Fruit fly (Drosophila melanogaster): ENCODE data around the gene CG43098.

CG43098 gene

DNA sequence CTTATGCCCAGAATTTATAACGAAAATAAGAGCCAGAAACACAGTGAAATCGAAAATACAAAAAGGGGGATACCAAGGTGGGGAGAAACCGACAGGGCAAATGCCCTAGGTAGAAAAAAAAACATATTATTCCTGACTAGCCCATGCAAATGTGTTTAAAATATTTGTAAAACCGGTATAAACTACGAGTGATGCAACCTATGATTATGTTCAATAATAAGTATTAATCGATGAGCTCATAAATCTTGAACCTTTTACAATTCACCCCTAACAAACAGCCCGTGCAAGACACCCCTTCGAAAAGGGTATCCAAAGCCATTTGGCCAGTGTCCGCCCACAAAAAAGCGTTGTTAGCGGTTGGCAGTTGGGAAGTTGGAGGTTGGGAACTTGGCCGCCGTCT is 971 bp upstream of the CG43098 start:
- peak; percentile 49 for TF ChIP-seq D19A (tag; optimal IDR thresholded peaks at IDR 0.05)
- TF ChIP-seq Blimp-1 (GFP tag; optimal IDR thresholded peaks at IDR 0.05) = peak; percentile 40
- TF ChIP-seq Sin3A (optimal IDR thresholded peaks at IDR 0.05) = no peak
- no peak for TF ChIP-seq mirr (GFP tag; optimal IDR thresholded peaks at IDR 0.05)
- TF ChIP-seq CG2889 (GFP tag; IDR thresholded peaks at IDR 0.05) = no peak
- TF ChIP-seq CG9817 (tag; optimal IDR thresholded peaks at IDR 0.05) = no peak
- no peak for TF ChIP-seq hth (optimal IDR thresholded peaks at IDR 0.05)
- TF ChIP-seq CG18764 (GFP tag; optimal IDR thresholded peaks at IDR 0.05) = no peak
- TF ChIP-seq sens (GFP tag) = peak; percentile 61
- no peak for TF ChIP-seq CG1602 (GFP tag; optimal IDR thresholded peaks at IDR 0.05)
- TF ChIP-seq Stat92E (GFP tag; optimal IDR thresholded peaks at IDR 0.05) = no peak

DNA sequence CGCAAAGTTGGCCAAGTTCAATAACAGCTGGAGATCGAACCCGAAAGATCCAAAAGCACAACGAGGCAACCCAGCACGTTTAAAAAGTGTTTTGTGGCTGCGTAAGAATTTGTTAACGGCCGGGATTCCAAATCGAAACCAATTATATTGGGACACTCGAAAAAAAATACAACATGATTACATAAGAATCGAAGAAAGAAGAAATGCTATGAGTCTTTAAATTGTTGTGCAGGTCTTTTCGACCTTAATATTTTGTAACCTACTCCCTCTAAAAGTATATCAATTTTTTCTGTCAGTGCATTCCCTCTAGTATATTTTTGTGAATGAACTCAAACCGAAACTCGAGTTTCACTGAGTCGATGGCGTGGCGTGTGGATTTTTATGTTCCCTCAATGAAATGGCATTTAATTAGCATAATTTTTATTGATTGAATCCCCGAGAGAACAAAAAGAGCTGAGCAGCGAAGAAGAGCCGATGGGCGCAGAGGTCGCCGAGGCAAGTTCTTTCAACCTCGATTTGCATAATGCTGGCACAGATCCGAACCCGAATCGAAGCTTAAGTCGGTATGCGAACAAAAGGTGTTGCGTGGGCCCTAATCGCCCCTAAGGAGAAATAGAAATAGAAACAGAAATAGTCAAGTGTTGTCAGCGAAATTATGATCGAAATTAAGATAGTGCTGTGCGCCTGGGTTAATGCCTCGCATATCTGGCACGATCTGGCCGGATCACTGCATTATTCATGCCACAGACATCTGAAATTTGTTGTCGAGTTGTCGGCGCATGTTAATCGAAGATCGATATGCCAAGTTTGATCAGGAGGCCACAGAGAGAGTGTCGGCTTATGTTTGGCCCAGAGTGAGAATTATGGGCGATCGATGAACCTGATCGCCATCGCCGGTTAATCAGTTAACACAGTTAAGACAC is 6.7 kb downstream of the CG43098 start:
- no peak for TF ChIP-seq prd (optimal IDR thresholded peaks at IDR 0.05)
- TF ChIP-seq prd (GFP tag; IDR thresholded peaks at IDR 0.05) = peak; percentile 32; the same call in 1 of the 3 replicates
- TF ChIP-seq CG13296 (GFP tag; optimal IDR thresholded peaks at IDR 0.05) = no peak
- TF ChIP-seq ttk (GFP tag; IDR thresholded peaks at IDR 0.05) = no peak
- no peak for TF ChIP-seq disco-r (GFP tag; optimal IDR thresholded peaks at IDR 0.05)
- 0 out of 2 replicates have a peak, but pooled peaks have one; percentile 7 for TF ChIP-seq ap (GFP tag; IDR thresholded peaks at IDR 0.05)
- TF ChIP-seq Mes4 (GFP tag; optimal IDR thresholded peaks at IDR 0.05) = peak; percentile 20
- TF ChIP-seq CG8478 (optimal IDR thresholded peaks at IDR 0.05) = no peak
- TF ChIP-seq exex (tag; optimal IDR thresholded peaks at IDR 0.05) = no peak
- no peak for TF ChIP-seq CG17359 (tag; optimal IDR thresholded peaks at IDR 0.05)
- no peak for TF ChIP-seq ash1 (GFP tag; optimal IDR thresholded peaks at IDR 0.05)
- no peak for TF ChIP-seq kay (GFP tag; optimal IDR thresholded peaks at IDR 0.05)
- TF ChIP-seq CG1832 (GFP tag; optimal IDR thresholded peaks at IDR 0.05) = no peak
- no peak for TF ChIP-seq lbe (GFP tag; optimal IDR thresholded peaks at IDR 0.05)
- no peak for TF ChIP-seq h (optimal IDR thresholded peaks at IDR 0.05)
- TF ChIP-seq CG15479 (GFP tag; optimal IDR thresholded peaks at IDR 0.05) = no peak
- no peak for TF ChIP-seq Scr (GFP tag; IDR thresholded peaks at IDR 0.05; ENCODE audit: partially characterized antibody)
- peak; percentile 62 for TF ChIP-seq Abd-B (GFP tag; optimal IDR thresholded peaks at IDR 0.05)
- no peak; the same call in 2 of the 3 replicates for TF ChIP-seq ase (GFP tag; IDR thresholded peaks at IDR 0.05)
- peak; percentile 81 for TF ChIP-seq grn (GFP tag; optimal IDR thresholded peaks at IDR 0.05)
- no peak for TF ChIP-seq dmrt99B (tag; optimal IDR thresholded peaks at IDR 0.05)
- TF ChIP-seq zfh2 (GFP tag; optimal IDR thresholded peaks at IDR 0.05) = peak; percentile 47
- TF ChIP-seq Nf-YC (tag; optimal IDR thresholded peaks at IDR 0.05) = no peak
- no peak for TF ChIP-seq lab (GFP tag; optimal IDR thresholded peaks at IDR 0.05)
- TF ChIP-seq CG5245 (GFP tag; optimal IDR thresholded peaks at IDR 0.05) = no peak
- no peak for TF ChIP-seq pzg (GFP tag; optimal IDR thresholded peaks at IDR 0.05)
- TF ChIP-seq CoRest (tag; optimal IDR thresholded peaks at IDR 0.05) = peak; percentile 62
- peak; percentile 21 for TF ChIP-seq zf30C (GFP tag; optimal IDR thresholded peaks at IDR 0.05)
- no peak for TF ChIP-seq Hey (tag; optimal IDR thresholded peaks at IDR 0.05)
- TF ChIP-seq tna (GFP tag; IDR thresholded peaks at IDR 0.05; ENCODE audit: partially characterized antibody) = no peak
- TF ChIP-seq aop (GFP tag; IDR thresholded peaks at IDR 0.05) = 0 out of 2 replicates have a peak, but pooled peaks have one; percentile 13
- no peak for TF ChIP-seq sim (GFP tag; IDR thresholded peaks at IDR 0.05)
- TF ChIP-seq nerfin-2 (GFP tag; IDR thresholded peaks at IDR 0.05; ENCODE audit: partially characterized antibody) = no peak
- TF ChIP-seq CG3065 (GFP tag; optimal IDR thresholded peaks at IDR 0.05) = no peak
- no peak for TF ChIP-seq D (optimal IDR thresholded peaks at IDR 0.05)
- no peak for TF ChIP-seq D (GFP tag; optimal IDR thresholded peaks at IDR 0.05)
- TF ChIP-seq Dref (GFP tag; IDR thresholded peaks at IDR 0.05) = no peak
- TF ChIP-seq Bgb (GFP tag; IDR thresholded peaks at IDR 0.05; ENCODE audit: partially characterized antibody) = no peak
- TF ChIP-seq CG32767 (GFP tag; IDR thresholded peaks at IDR 0.05) = no peak

All from whole organism, embryonic.